Fruit fly (Drosophila melanogaster): ENCODE results near the gene mRpL27.

The mRpL27 gene

DNA sequence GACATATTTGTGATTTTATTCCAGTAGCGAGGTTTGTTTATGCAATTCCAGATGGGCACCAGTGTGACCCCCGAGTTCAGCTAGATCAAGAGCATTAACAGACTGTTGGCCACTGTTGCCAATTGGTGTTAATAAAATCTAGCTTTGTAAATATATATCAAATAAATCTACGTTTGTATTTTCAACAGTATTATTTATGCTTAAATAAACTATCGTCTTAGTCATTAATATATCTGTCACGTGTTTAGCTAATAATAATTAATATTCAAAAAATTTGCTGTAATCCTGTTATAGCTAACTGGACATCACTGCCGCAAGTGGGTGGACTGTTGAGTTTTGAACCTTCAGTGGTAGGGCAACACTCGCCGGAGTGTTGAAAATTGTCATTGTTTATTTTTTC is at the start of gene mRpL27, which contains the start of gene CG15435:
Gene mRpL27 (minus strand): TSS at position 96 of the 400 bp plus-strand sequence.
Gene CG15435 (plus strand): TSS at position 187 of the 400 bp plus-strand sequence.
- TF ChIP-seq psq (optimal IDR thresholded peaks at IDR 0.05) (no peak), EcR (GFP tag; optimal IDR thresholded peaks at IDR 0.05) (no peak), usp (GFP tag; optimal IDR thresholded peaks at IDR 0.05) (no peak), Dll (optimal IDR thresholded peaks at IDR 0.05) (no peak), CG8478 (optimal IDR thresholded peaks at IDR 0.05) (no peak), pan (optimal IDR thresholded peaks at IDR 0.05) (no peak)

DNA sequence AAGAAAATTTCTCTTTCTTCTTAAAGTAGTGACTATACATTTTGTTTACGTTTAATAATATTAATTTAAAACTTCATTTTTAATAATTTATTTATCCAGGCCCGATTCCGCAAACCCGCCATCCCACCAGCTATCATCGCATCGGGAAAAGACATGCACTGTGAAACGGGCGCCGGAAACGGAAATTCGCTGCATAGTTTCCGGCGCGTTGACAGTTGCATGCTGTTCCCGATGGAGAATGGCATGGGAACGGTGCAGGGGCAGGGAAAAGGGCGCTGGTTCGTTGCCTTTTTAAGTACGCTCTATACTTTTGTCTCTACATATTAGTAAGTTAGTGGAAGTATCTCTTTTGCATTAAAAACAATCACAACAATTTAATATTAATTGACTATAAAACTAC is 18.5 kb upstream of the mRpL27 start:
- TF ChIP-seq EcR (GFP tag; optimal IDR thresholded peaks at IDR 0.05) (no peak), CG8478 (optimal IDR thresholded peaks at IDR 0.05) (no peak), Dll (optimal IDR thresholded peaks at IDR 0.05) (no peak)

DNA sequence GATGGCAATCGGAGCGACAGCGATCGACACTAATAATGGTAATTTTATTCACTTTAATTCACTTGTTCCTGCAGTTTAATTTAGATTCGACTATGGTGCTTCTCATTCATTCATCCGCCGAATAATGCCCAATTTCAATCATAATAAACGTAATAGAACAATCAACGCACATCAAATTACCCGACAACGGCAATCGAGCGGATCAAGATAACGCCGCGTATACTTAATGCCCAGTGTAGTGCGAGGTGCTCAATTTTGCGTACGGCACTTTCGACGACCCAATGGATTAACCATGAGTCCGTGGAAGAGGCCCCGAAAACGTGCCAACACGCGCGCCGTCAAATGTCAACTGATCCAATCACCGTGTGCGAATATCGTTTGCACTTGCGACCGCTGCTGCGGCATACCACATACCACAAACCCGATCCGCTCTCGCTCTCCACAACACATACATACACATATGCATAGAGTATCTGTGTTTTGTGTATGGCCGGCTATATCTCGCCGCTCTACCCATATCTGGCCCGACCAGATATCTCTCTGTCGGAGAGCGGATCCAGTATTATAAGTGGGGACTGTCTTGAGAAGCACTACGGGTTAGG is 17.3 kb upstream of the mRpL27 start, which contains the start of gene ine:
Gene ine (minus strand): TSS at position 351 of the 602 bp plus-strand sequence.
- no peak for TF ChIP-seq pan (optimal IDR thresholded peaks at IDR 0.05)
- TF ChIP-seq Dll (optimal IDR thresholded peaks at IDR 0.05): no peak
- no peak for TF ChIP-seq usp (GFP tag; optimal IDR thresholded peaks at IDR 0.05)
- no peak for TF ChIP-seq CG8478 (optimal IDR thresholded peaks at IDR 0.05)
- no peak for TF ChIP-seq EcR (GFP tag; optimal IDR thresholded peaks at IDR 0.05)
- no peak for TF ChIP-seq psq (optimal IDR thresholded peaks at IDR 0.05)

DNA sequence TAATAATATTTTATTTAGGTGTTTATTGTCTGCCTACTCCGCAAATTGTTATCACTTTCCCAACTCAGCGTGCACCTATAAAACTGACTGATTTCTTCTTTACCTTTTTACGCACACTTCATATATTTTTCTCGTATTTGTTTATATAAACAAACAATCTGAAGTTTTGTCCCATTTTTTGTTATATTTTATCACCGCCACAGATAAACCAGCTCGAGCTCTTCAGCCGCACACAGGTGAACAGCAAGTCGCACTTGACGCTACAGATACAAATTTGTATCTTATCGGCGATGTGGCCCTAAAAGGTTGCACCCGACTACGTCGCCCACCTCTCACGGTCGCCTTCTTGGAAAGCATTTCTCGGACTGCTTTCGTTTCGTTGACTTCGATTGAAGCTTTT is 16.0 kb upstream of the mRpL27 start:
- TF ChIP-seq psq (optimal IDR thresholded peaks at IDR 0.05) (no peak), EcR (GFP tag; optimal IDR thresholded peaks at IDR 0.05) (no peak), CG8478 (optimal IDR thresholded peaks at IDR 0.05) (no peak), pan (optimal IDR thresholded peaks at IDR 0.05) (no peak), Dll (optimal IDR thresholded peaks at IDR 0.05) (no peak), usp (GFP tag; optimal IDR thresholded peaks at IDR 0.05) (no peak)

DNA sequence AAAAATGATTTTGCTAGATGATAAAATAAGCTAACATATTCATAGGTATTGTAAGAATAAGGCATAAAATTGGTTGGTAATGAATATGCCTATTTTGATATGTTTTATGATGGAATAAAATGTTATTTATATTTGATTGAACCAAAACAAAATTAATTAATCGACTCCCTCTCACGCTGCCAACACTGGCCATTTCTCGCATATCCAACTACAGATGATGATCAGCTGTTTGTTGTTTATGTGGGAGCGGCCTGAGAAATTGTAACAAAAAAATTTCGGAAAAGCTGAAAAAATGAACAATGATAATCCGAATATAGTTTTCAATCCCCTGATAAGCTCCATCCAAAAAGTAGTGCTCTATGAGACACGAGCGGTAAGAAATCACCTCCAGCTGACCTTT is 5.5 kb upstream of the mRpL27 start, which contains the start of gene FIG4:
Gene FIG4 (plus strand): TSS at position 229 of the 400 bp plus-strand sequence.
- TF ChIP-seq psq (optimal IDR thresholded peaks at IDR 0.05) (no peak), usp (GFP tag; optimal IDR thresholded peaks at IDR 0.05) (no peak), EcR (GFP tag; optimal IDR thresholded peaks at IDR 0.05) (no peak), CG8478 (optimal IDR thresholded peaks at IDR 0.05) (no peak), pan (optimal IDR thresholded peaks at IDR 0.05) (no peak), Dll (optimal IDR thresholded peaks at IDR 0.05) (no peak)

DNA sequence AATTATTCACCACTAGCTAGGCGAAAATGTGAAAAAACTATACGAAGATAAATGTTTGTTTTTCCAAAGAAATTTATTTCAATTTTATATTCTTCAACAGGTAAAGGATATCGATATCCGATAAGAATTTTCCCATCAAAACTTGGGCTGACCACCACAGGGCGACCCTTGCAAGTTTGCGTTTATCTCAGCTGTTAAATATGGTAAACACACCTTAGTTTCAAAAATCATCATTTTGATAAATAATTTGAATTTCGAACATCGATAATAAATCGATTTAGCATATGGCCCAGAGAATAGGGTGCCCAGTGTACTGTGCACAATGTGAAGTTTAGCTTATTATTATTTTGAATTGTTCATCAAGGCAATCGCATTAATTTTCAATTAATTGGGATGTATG is 3.9 kb upstream of the mRpL27 start, which contains the start of the genes CG15443 and Paris:
Gene CG15443 (minus strand): TSS at position 125 of the 400 bp plus-strand sequence.
Gene Paris (plus strand): TSS at position 289 of the 400 bp plus-strand sequence.
- TF ChIP-seq Dll (optimal IDR thresholded peaks at IDR 0.05) (no peak), usp (GFP tag; optimal IDR thresholded peaks at IDR 0.05) (no peak), psq (optimal IDR thresholded peaks at IDR 0.05) (no peak)

DNA sequence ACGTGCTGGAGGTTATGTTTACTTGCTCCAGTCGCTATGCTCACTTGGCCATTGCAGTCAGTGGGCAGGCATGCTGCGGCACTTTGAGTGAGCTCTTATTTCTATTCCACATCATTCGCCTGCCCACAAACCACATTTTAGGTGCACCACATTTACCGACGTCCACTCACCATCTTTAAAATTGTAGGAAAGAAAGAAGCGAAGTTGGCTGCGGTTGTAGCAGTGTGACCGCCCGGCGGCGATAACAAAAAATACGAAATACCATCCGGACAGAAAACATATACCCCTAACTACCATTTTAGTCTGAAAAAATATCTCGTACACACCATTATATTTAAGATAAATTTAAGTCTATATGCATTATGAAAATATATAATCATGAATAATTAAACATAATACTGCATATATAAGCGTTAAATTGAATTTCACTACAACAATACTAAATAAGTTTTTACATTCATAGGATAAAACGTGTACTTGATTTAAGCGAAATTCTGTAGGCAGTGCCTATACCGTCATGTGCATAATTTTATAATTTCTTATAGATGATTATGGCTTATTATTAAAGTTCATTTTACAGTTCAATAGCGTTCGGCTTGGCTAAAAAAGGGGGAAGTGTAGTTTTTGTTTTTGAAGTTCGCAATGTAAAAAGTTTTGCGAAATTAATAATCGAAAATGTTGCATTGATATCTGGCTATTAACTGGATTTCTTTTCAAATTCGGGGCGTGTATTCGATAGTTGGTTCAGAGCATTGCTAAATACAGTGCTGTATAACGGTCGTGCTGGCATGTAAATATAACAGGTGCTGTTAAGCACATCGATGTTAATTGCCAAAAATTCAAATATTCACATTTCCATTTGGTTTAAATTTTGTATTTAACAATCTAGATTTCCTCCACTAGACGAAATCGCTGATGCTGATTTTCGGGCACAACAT is 1.1 kb downstream of the mRpL27 start, which contains the start of gene RpL27A:
Gene RpL27A (minus strand): TSS at position 246 of the 938 bp plus-strand sequence.
- TF ChIP-seq Dll (optimal IDR thresholded peaks at IDR 0.05) (no peak), pan (optimal IDR thresholded peaks at IDR 0.05) (no peak), usp (GFP tag; optimal IDR thresholded peaks at IDR 0.05) (no peak), EcR (GFP tag; optimal IDR thresholded peaks at IDR 0.05) (no peak), CG8478 (optimal IDR thresholded peaks at IDR 0.05) (no peak), psq (optimal IDR thresholded peaks at IDR 0.05) (no peak)

DNA sequence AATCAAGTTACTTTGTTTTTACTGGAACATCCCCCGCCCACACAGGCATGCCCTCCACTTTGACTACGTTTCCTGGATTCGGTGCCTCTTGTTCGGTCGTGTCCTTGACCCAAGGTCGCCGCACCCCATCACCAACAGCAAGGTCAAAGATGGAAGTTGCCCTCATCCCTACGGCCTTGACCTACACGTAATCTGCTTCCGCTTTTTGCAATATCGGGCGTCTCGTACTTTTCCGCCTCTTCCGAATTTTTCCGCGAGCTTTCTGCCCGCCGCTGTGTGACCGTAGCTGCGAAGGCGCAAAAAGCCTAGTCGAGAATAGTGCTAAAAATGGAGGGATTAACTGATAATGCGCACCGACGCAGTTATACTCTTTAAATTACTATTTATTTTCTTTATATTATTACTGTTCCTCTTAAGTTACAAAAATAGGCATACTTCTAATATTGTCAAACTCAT is 2.9 kb downstream of the mRpL27 start, which contains the start of gene Gs1l:
Gene Gs1l (minus strand): TSS at position 269 of the 456 bp plus-strand sequence.
- TF ChIP-seq EcR (GFP tag; optimal IDR thresholded peaks at IDR 0.05) (no peak), CG8478 (optimal IDR thresholded peaks at IDR 0.05) (no peak), Dll (optimal IDR thresholded peaks at IDR 0.05) (no peak), pan (optimal IDR thresholded peaks at IDR 0.05) (no peak), psq (optimal IDR thresholded peaks at IDR 0.05) (no peak), usp (GFP tag; optimal IDR thresholded peaks at IDR 0.05) (no peak)

DNA sequence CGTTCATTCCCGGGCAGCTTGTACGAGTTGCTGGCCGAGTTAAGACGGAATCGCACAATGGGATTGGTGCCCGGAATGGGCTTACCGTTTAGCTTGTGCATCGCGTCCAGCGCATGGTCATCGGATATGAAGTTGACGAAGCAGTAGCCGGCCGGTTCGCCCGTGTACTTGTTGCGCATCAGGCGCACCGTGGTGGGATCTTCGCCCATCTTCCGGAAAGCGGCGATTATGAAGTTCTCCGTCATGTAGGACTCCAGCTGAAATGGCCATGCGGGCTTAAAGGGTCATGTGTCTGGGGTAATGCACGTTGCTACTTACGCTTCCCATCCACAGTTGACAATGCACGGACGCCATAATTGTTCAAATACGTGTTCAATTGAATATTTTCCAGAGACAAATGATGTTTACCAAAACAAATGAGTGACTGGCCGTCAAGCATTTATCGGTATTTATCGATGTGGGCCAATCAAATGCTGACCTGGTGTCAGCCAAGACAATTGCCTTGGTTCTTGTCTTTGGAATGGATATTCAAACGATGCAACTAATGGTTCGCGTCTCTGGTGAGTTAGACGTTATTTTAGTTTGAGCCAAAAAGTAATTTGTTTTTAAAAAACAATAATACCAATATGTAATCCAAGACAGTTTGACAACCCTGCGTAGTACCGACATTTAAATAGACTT is 5.3 kb downstream of the mRpL27 start, which contains the start of the genes Secp43 and ND-B8:
Gene Secp43 (minus strand): TSS at position 445 of the 681 bp plus-strand sequence.
Gene ND-B8 (plus strand): TSS at position 618 of the 681 bp plus-strand sequence.
- TF ChIP-seq psq (optimal IDR thresholded peaks at IDR 0.05): no peak
- TF ChIP-seq CG8478 (optimal IDR thresholded peaks at IDR 0.05): no peak

DNA sequence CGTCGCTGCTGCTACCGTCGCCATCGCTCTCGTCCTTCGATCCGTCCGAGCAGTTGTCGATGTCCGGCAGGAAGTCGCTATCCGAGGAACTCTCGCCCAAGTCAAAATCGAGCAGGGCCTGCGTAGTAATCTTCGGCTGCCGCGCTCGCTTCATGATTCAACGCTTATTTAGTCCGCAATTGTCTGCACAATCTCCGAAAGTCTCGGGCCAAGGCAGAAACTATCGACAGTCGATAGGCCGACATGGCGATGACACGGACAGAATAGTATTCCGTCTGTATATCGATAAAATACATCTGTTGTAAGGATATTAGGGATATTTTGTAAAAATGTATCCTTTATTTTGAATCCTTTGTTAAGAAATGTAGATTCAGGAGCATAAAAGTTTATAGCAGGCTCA is 6.6 kb downstream of the mRpL27 start, which contains the start of gene CG15439:
Gene CG15439 (minus strand): TSS at position 241 of the 400 bp plus-strand sequence.
- TF ChIP-seq usp (GFP tag; optimal IDR thresholded peaks at IDR 0.05) (no peak), CG8478 (optimal IDR thresholded peaks at IDR 0.05) (no peak), pan (optimal IDR thresholded peaks at IDR 0.05) (no peak), Dll (optimal IDR thresholded peaks at IDR 0.05) (no peak), EcR (GFP tag; optimal IDR thresholded peaks at IDR 0.05) (no peak), psq (optimal IDR thresholded peaks at IDR 0.05) (no peak)

DNA sequence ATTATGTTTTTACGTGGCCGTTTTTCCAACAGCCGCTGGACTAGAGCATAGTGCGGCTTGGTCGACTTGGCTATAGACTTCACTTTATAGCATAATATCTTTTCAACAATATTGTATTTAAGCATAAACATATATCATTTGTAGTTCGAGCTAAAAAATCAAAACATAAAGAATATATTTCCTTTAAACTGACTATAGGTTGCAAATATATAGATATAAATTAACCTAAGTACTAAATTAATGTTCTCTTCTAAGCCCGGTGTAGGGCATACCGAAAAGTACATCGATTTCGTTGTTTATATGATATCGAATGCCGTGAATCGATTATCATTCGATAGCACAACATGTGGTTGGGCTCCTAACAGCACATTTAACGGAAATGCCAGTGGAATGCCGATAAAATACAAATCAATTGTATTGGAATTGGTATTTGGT is 10.8 kb downstream of the mRpL27 start, which contains the start of gene MFS18:
Gene MFS18 (minus strand): TSS at position 54 of the 435 bp plus-strand sequence.
- no peak for TF ChIP-seq EcR (GFP tag; optimal IDR thresholded peaks at IDR 0.05)
- TF ChIP-seq CG8478 (optimal IDR thresholded peaks at IDR 0.05): no peak
- TF ChIP-seq psq (optimal IDR thresholded peaks at IDR 0.05): no peak
- TF ChIP-seq usp (GFP tag; optimal IDR thresholded peaks at IDR 0.05): no peak
- no peak for TF ChIP-seq pan (optimal IDR thresholded peaks at IDR 0.05)
- TF ChIP-seq Dll (optimal IDR thresholded peaks at IDR 0.05): no peak
